Worm (Caenorhabditis elegans): Measurements from ENCODE around the gene scyl-1.

DNA sequence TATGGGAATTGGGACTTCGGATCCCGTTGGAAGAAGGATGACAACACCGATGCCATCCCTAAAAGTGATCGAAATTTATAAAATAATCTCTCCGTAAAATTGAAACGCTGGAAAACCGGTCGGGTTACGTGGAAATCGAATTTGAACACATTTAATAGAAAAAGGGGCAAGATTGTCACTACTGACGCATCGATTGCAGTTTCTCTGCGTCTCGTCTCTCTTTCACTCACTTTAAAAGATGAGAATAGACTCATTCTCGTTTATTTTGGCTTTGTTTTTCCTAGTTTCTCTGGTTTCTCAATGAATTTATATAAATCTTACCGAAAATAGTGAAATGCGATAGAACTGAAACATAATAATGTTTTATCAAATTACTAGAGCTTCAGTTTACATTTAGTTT is at the start of gene scyl-1:
- TF ChIP-seq flt-1 (GFP tag; IDR thresholded peaks at IDR 0.05) (peak; percentile 31; the same call in 1 of the 2 replicates), hnd-1 (tag; optimal IDR thresholded peaks at IDR 0.05) (no peak), tbx-11 (GFP tag; IDR thresholded peaks at IDR 0.05) (no peak), ceh-13 (GFP tag; optimal IDR thresholded peaks at IDR 0.05) (no peak), ama-1 (optimal IDR thresholded peaks at IDR 0.05) (no peak), tbx-37 (GFP tag; conservative IDR thresholded peaks at IDR 0.05) (0 out of 2 replicates have a peak, but pooled peaks have one; percentile 16), ets-7 (tag; optimal IDR thresholded peaks at IDR 0.05) (no peak), hmbx-1 (tag; optimal IDR thresholded peaks at IDR 0.05) (no peak), hmg-4 (GFP tag; optimal IDR thresholded peaks at IDR 0.05) (no peak), pes-1 (GFP tag; IDR thresholded peaks at IDR 0.05) (no peak)
